Fruit fly (Drosophila melanogaster) Kc167 (cell line): ENCODE data around the gene CG11912.

Experiments used
- Myc ChIP-seq: fragments of >200 bp; optimal IDR thresholded peaks from 2 replicates; lab custom pipeline; 2017; ENCODE audit warnings: missing external identifiers
- Sin3A ChIP-seq: fragments of >200 bp; optimal IDR thresholded peaks from 2 replicates; lab custom pipeline; 2018; ENCODE audit warnings: missing external identifiers
- h ChIP-seq: fragments of >200 bp; optimal IDR thresholded peaks from 3 replicates; lab custom pipeline; 2018; ENCODE audit warnings: missing external identifiers
- psq ChIP-seq: fragments of >200 bp; optimal IDR thresholded peaks from 2 replicates; lab custom pipeline; 2017; ENCODE audit warnings: missing external identifiers

- TF ChIP-seq Sin3A (no peak), Myc (lab: Kevin White, UChicago) (no peak), psq (lab: Kevin White, UChicago) (no peak), h (lab: Kevin White, UChicago) (no peak)
These were observed 45.5 kb downstream of the CG11912 start, which contains the start of the genes mbm and CG11555 for dm6 chr2L:273603-274002.
